Fruit fly (Drosophila melanogaster): ENCODE data around the gene ArgRS.

ArgRS gene

dm6 chrX:15844139-15844538, at the start of gene ArgRS, which contains the start of gene CG8578:
Gene ArgRS, minus strand, starts transcription at chrX:15844145.
Gene CG8578, plus strand, starts transcription at chrX:15844476.
- TF ChIP-seq crc (GFP tag; optimal IDR thresholded peaks at IDR 0.05) (peak; percentile 69), CG11398 (GFP tag; optimal IDR thresholded peaks at IDR 0.05) (no peak), tio (GFP tag; optimal IDR thresholded peaks at IDR 0.05) (no peak), sim (GFP tag; IDR thresholded peaks at IDR 0.05) (no peak), CG14050 (GFP tag; IDR thresholded peaks at IDR 0.05) (no peak), HmgD (GFP tag; optimal IDR thresholded peaks at IDR 0.05) (peak; percentile 29), Eip74EF (GFP tag; optimal IDR thresholded peaks at IDR 0.05) (peak in 1 of 2 experiments; percentile 38), CG7357 (GFP tag; IDR thresholded peaks at IDR 0.05) (peak; percentile 98), CG17612 (GFP tag; IDR thresholded peaks at IDR 0.05) (no peak), Rfx (GFP tag; IDR thresholded peaks at IDR 0.05) (peak; percentile 83), CG2202 (tag; optimal IDR thresholded peaks at IDR 0.05) (no peak), tgo (GFP tag; IDR thresholded peaks at IDR 0.05) (peak; percentile 75; the same call in 2 of the 3 replicates), Xrp1 (GFP tag; IDR thresholded peaks at IDR 0.05) (peak; percentile 51; the same call in 1 of the 2 replicates), phol (tag; optimal IDR thresholded peaks at IDR 0.05) (peak; percentile 60), tll (GFP tag; optimal IDR thresholded peaks at IDR 0.05) (peak; percentile 72 to 94), cas (GFP tag; IDR thresholded peaks at IDR 0.05) (0 out of 2 replicates have a peak, but pooled peaks have one; percentile 28), salm (tag; optimal IDR thresholded peaks at IDR 0.05) (no peak), sqz (GFP tag; optimal IDR thresholded peaks at IDR 0.05) (no peak), Hmx (GFP tag; optimal IDR thresholded peaks at IDR 0.05) (no peak), CG18599 (GFP tag; optimal IDR thresholded peaks at IDR 0.05) (no peak), fd96Cb (tag; optimal IDR thresholded peaks at IDR 0.05) (peak; percentile 12), CG15601 (tag; optimal IDR thresholded peaks at IDR 0.05) (no peak), gro (GFP tag; optimal IDR thresholded peaks at IDR 0.05) (peak; percentile 84), vvl (GFP tag; IDR thresholded peaks at IDR 0.05) (peak; percentile 75; the same call in 1 of the 2 replicates), ssp (GFP tag; IDR thresholded peaks at IDR 0.05) (peak; percentile 95), CG30020 (tag; optimal IDR thresholded peaks at IDR 0.05) (peak; percentile 96), Elba2 (GFP tag; optimal IDR thresholded peaks at IDR 0.05) (no peak), Dip2 (GFP tag; IDR thresholded peaks at IDR 0.05) (no peak), z (GFP tag; IDR thresholded peaks at IDR 0.05) (no peak), ranshi (GFP tag; IDR thresholded peaks at IDR 0.05) (no peak), p53 (GFP tag; optimal IDR thresholded peaks at IDR 0.05) (peak; percentile 57), danr (GFP tag; IDR thresholded peaks at IDR 0.05) (no peak), CG18262 (tag; optimal IDR thresholded peaks at IDR 0.05) (peak; percentile 73), CG30403 (GFP tag; optimal IDR thresholded peaks at IDR 0.05) (peak; percentile 46), slou (GFP tag; optimal IDR thresholded peaks at IDR 0.05) (peak; percentile 59), CG8359 (GFP tag; optimal IDR thresholded peaks at IDR 0.05; ENCODE audit: borderline replicate concordance) (no peak), TFAM (GFP tag; optimal IDR thresholded peaks at IDR 0.05) (no peak), HLH54F (GFP tag; optimal IDR thresholded peaks at IDR 0.05) (peak; percentile 57), Antp (GFP tag; optimal IDR thresholded peaks at IDR 0.05) (peak; percentile 93), ems (GFP tag; optimal IDR thresholded peaks at IDR 0.05) (no peak), CG8924 (tag; optimal IDR thresholded peaks at IDR 0.05) (peak; percentile 60), Dp (GFP tag; optimal IDR thresholded peaks at IDR 0.05) (peak; percentile 22), Xbp1 (GFP tag; optimal IDR thresholded peaks at IDR 0.05) (peak; percentile 52), Hey (tag; optimal IDR thresholded peaks at IDR 0.05) (no peak), CG18619 (GFP tag; optimal IDR thresholded peaks at IDR 0.05) (no peak), CG14710 (tag; optimal IDR thresholded peaks at IDR 0.05) (peak; percentile 64), Fer2 (tag; optimal IDR thresholded peaks at IDR 0.05) (no peak), CG34224 (GFP tag; IDR thresholded peaks at IDR 0.05; ENCODE audit: partially characterized antibody) (no peak; the same call in none of the 3 replicates), CG15479 (GFP tag; optimal IDR thresholded peaks at IDR 0.05) (no peak), CG18764 (GFP tag; optimal IDR thresholded peaks at IDR 0.05) (no peak), Aef1 (GFP tag; IDR thresholded peaks at IDR 0.05) (peak; percentile 63; the same call in 2 of the 3 replicates)
